Fruit fly (Drosophila melanogaster) whole organism: ENCODE results near the gene CG6051.

ENCODE experiments used
- CG8478 ChIP-seq: fragments of >200 bp; optimal IDR thresholded peaks from 2 replicates; lab custom pipeline; 2018; ENCODE audit warnings: inconsistent platforms
- Dll ChIP-seq: fragments of >200 bp; optimal IDR thresholded peaks from 2 replicates; lab custom pipeline; 2017
- EcR ChIP-seq, 2 experiments: fragments of >200 bp; optimal IDR thresholded peaks; 2 replicates each; lab custom pipeline; 2017; ENCODE audit warnings: missing biosample characterization in 2 of 2, missing genetic modification characterization in 2 of 2, missing genetic modification reagents in 2 of 2
- pan ChIP-seq: fragments of >200 bp; optimal IDR thresholded peaks from 2 replicates; lab custom pipeline; 2017
- psq ChIP-seq: fragments of >200 bp; optimal IDR thresholded peaks from 2 replicates; lab custom pipeline; 2017
- usp ChIP-seq: fragments of >200 bp; optimal IDR thresholded peaks from 2 replicates; lab custom pipeline; 2017; ENCODE audit warnings: missing biosample characterization, missing genetic modification characterization, mixed read lengths

Gene CG6051

dm6 chr3R:27105439-27105838 is 45.4 kb downstream of the CG6051 start:
- TF ChIP-seq Dll (lab: Kevin White, UChicago) = no peak
- TF ChIP-seq usp (GFP tag; lab: Kevin White, UChicago) = no peak
- TF ChIP-seq psq (lab: Kevin White, UChicago) = no peak
- TF ChIP-seq CG8478 (lab: Kevin White, UChicago) = no peak
- TF ChIP-seq pan (lab: Kevin White, UChicago) = no peak
- no peak for TF ChIP-seq EcR (GFP tag; optimal IDR thresholded peaks at IDR 0.05; lab: Kevin White, UChicago)

- TF ChIP-seq Dll (lab: Kevin White, UChicago) = no peak
- no peak for TF ChIP-seq usp (GFP tag; lab: Kevin White, UChicago)
- no peak for TF ChIP-seq EcR (GFP tag; optimal IDR thresholded peaks at IDR 0.05; lab: Kevin White, UChicago)
- TF ChIP-seq psq (lab: Kevin White, UChicago) = no peak
- no peak for TF ChIP-seq pan (lab: Kevin White, UChicago)
- TF ChIP-seq CG8478 (lab: Kevin White, UChicago) = no peak
Measured at dm6 chr3R:27100930-27101329, 49.9 kb downstream of the CG6051 start, which contains the start of gene Jhbp11. TSS of gene Jhbp11 (plus strand) at chr3R:27101230.

DNA sequence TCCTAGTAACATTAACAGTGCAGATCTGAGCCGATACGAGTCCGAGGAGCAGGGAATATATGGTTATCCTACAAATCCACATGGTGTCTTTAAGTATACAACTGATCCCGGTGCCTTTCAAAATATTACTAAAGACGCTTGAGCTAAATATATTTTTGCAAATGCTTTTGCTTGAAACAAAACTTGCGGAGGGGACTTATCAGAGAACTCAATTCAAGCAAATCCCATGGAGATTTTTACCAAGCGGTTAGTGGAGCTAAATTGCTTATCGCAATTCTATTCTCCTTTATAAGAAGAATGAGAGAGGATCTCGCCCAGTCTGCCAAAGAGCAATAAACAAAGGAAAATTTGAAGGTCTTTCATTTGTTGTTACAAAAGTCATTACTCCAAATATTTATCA is 51.3 kb downstream of the CG6051 start, which contains the start of gene eater:
eater (minus strand) TSS at position 101 of the 400 bp plus-strand sequence.
- TF ChIP-seq psq (lab: Kevin White, UChicago) (no peak), CG8478 (lab: Kevin White, UChicago) (no peak), pan (lab: Kevin White, UChicago) (no peak), Dll (lab: Kevin White, UChicago) (no peak)

DNA sequence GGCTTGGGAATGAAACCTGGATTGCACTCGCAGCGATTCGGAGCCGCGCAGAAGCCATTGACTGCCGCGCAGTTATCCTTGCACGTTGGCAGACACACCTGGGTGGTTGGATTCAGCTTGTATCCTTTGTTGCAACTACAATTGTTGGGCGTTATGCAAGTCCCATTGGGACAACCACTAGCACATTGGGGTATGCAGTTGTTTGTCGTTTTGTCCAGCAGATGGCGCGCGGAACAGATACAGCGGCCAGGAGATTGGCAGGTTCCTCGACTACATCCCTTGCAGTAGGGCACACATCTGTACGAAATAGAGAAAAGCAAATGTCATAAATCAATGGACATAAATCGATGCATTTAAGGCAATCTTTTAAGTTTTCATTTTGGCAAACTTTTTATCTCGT is 52.2 kb downstream of the CG6051 start:
- TF ChIP-seq usp (GFP tag; lab: Kevin White, UChicago) (no peak), pan (lab: Kevin White, UChicago) (no peak), psq (lab: Kevin White, UChicago) (no peak), CG8478 (lab: Kevin White, UChicago) (no peak), Dll (lab: Kevin White, UChicago) (no peak), EcR (GFP tag; optimal IDR thresholded peaks at IDR 0.05; lab: Kevin White, UChicago) (no peak)

- no peak for TF ChIP-seq pan (lab: Kevin White, UChicago)
- TF ChIP-seq EcR (GFP tag; optimal IDR thresholded peaks at IDR 0.05; lab: Kevin White, UChicago) = no peak
- no peak for TF ChIP-seq psq (lab: Kevin White, UChicago)
- no peak for TF ChIP-seq Dll (lab: Kevin White, UChicago)
- TF ChIP-seq CG8478 (lab: Kevin White, UChicago) = no peak
- TF ChIP-seq usp (GFP tag; lab: Kevin White, UChicago) = no peak
Measured at dm6 chr3R:27094233-27094632, 56.6 kb downstream of the CG6051 start, which contains the start of gene CG14259. TSS of gene CG14259 (plus strand) at chr3R:27094533.

DNA sequence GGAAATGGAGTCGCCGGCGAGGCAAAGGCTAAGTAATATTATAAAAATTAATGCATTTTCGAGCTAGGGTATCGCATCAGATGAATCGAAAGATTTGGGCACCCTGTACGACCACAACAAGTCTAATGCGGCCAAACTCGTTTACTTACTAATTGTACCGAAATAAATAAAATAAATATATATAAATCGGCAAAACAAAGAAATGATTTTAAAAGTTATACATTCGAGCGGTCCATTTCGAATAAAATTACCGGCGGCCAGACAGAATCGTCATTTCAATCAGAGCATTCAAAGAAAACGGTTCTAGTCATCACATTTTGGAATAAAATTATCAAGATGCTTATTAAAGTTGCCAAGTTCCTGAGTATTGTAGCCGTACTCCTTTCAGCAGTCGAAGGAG is 58.0 kb downstream of the CG6051 start, which contains the start of gene CG14258:
CG14258 (plus strand) TSS at position 301 of the 400 bp plus-strand sequence.
- TF ChIP-seq psq (lab: Kevin White, UChicago) (no peak), Dll (lab: Kevin White, UChicago) (no peak), EcR (GFP tag; optimal IDR thresholded peaks at IDR 0.05; lab: Kevin White, UChicago) (no peak), pan (lab: Kevin White, UChicago) (no peak), usp (GFP tag; lab: Kevin White, UChicago) (no peak)

- TF ChIP-seq usp (GFP tag; lab: Kevin White, UChicago) (no peak), psq (lab: Kevin White, UChicago) (no peak), Dll (lab: Kevin White, UChicago) (no peak), pan (lab: Kevin White, UChicago) (no peak), EcR (GFP tag; optimal IDR thresholded peaks at IDR 0.05; lab: Kevin White, UChicago) (no peak), CG8478 (lab: Kevin White, UChicago) (no peak)
Measured at dm6 chr3R:27092263-27092662, 58.6 kb downstream of the CG6051 start.

- peak in 1 of 2 experiments; percentile 18 for TF ChIP-seq EcR (GFP tag; optimal IDR thresholded peaks at IDR 0.05; lab: Kevin White, UChicago)
- TF ChIP-seq usp (GFP tag; lab: Kevin White, UChicago) = no peak
- TF ChIP-seq Dll (lab: Kevin White, UChicago) = no peak
Measured at dm6 chr3R:27091106-27091505, 59.8 kb downstream of the CG6051 start, which contains the start of gene Cpr97Eb. TSS of gene Cpr97Eb (minus strand) at chr3R:27091130.

- TF ChIP-seq CG8478 (lab: Kevin White, UChicago) (no peak), pan (lab: Kevin White, UChicago) (no peak), EcR (GFP tag; optimal IDR thresholded peaks at IDR 0.05; lab: Kevin White, UChicago) (no peak), psq (lab: Kevin White, UChicago) (no peak), usp (GFP tag; lab: Kevin White, UChicago) (no peak), Dll (lab: Kevin White, UChicago) (no peak)
Measured at dm6 chr3R:27087549-27087948, 63.3 kb downstream of the CG6051 start, which contains the start of gene Cpr97Ea. TSS of gene Cpr97Ea (minus strand) at chr3R:27087778.

- no peak for TF ChIP-seq pan (lab: Kevin White, UChicago)
Measured at dm6 chr3R:27084528-27085052, 66.3 kb downstream of the CG6051 start.

DNA sequence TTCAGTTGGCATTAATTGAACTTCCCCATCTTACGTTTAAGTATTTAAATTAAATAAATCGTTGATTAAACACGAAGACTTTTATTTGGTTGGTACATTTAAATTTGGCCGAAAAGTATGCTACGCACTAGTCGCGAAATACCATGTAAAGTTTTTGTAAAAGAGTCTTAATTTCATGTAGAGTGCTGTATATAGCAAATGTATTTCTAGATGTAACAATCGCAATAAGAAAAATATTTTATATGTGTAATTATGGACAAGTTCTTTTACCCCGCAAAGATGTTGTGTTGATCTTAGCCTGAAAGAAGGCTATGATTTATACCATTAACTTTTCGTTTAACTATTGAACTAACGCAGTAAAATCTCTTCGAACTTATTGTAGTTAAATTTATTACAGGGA is 68.1 kb downstream of the CG6051 start:
- TF ChIP-seq EcR (GFP tag; optimal IDR thresholded peaks at IDR 0.05; lab: Kevin White, UChicago) (no peak), pan (lab: Kevin White, UChicago) (no peak), psq (lab: Kevin White, UChicago) (no peak), CG8478 (lab: Kevin White, UChicago) (no peak), usp (GFP tag; lab: Kevin White, UChicago) (no peak), Dll (lab: Kevin White, UChicago) (no peak)

dm6 chr3R:27076618-27077017 is 74.3 kb downstream of the CG6051 start:
- TF ChIP-seq Dll (lab: Kevin White, UChicago) (no peak), CG8478 (lab: Kevin White, UChicago) (no peak), psq (lab: Kevin White, UChicago) (no peak), usp (GFP tag; lab: Kevin White, UChicago) (no peak), pan (lab: Kevin White, UChicago) (no peak), EcR (GFP tag; optimal IDR thresholded peaks at IDR 0.05; lab: Kevin White, UChicago) (no peak)
